Fruit fly (Drosophila melanogaster): Measurements from ENCODE around the gene C901.

C901 gene

dm6 chrX:10933776-10934175 is 33.2 kb downstream of the C901 start:
- TF ChIP-seq cnc (optimal IDR thresholded peaks at IDR 0.05) (no peak), tj (GFP tag; optimal IDR thresholded peaks at IDR 0.05) (no peak), Mnt (GFP tag; optimal IDR thresholded peaks at IDR 0.05) (no peak), CG33017 (tag; optimal IDR thresholded peaks at IDR 0.05) (no peak), CG12768 (GFP tag; optimal IDR thresholded peaks at IDR 0.05) (no peak), toe (GFP tag; optimal IDR thresholded peaks at IDR 0.05) (no peak), CG7101 (tag; optimal IDR thresholded peaks at IDR 0.05) (no peak), CG1620 (GFP tag; optimal IDR thresholded peaks at IDR 0.05) (no peak)

dm6 chrX:10932300-10932699 is 34.6 kb downstream of the C901 start:
- TF ChIP-seq CG33017 (tag; optimal IDR thresholded peaks at IDR 0.05): no peak
- TF ChIP-seq tj (GFP tag; optimal IDR thresholded peaks at IDR 0.05): no peak
- TF ChIP-seq toe (GFP tag; optimal IDR thresholded peaks at IDR 0.05): no peak
- no peak for TF ChIP-seq Crg-1 (GFP tag; optimal IDR thresholded peaks at IDR 0.05)
- no peak for TF ChIP-seq pad (GFP tag; optimal IDR thresholded peaks at IDR 0.05)

dm6 chrX:10931250-10931649 is 35.7 kb downstream of the C901 start:
- no peak for TF ChIP-seq toe (GFP tag; optimal IDR thresholded peaks at IDR 0.05)
- TF ChIP-seq cic (GFP tag; optimal IDR thresholded peaks at IDR 0.05): no peak
- TF ChIP-seq Crg-1 (GFP tag; optimal IDR thresholded peaks at IDR 0.05): no peak
- no peak for TF ChIP-seq CG14711 (tag; optimal IDR thresholded peaks at IDR 0.05)
- no peak for TF ChIP-seq CG33017 (tag; optimal IDR thresholded peaks at IDR 0.05)

- peak; percentile 50 for TF ChIP-seq CG14711 (tag; optimal IDR thresholded peaks at IDR 0.05)
- no peak for TF ChIP-seq bab1 (GFP tag; optimal IDR thresholded peaks at IDR 0.05)
- TF ChIP-seq CG1620 (GFP tag; optimal IDR thresholded peaks at IDR 0.05): no peak
- no peak for TF ChIP-seq CG7101 (tag; optimal IDR thresholded peaks at IDR 0.05)
These were observed 36.3 kb downstream of the C901 start, which contains the start of gene Myo10A for dm6 chrX:10930553-10931092. Gene Myo10A (plus strand): TSS chrX:10930840.

dm6 chrX:10929613-10930012 is 37.3 kb downstream of the C901 start:
- peak; percentile 38 for TF ChIP-seq CG14711 (tag; optimal IDR thresholded peaks at IDR 0.05)
- no peak for TF ChIP-seq pad (GFP tag; optimal IDR thresholded peaks at IDR 0.05)

dm6 chrX:10927110-10927509 is 39.8 kb downstream of the C901 start, which contains the start of gene CG2145:
Gene CG2145 (plus strand): TSS chrX:10927399.
- TF ChIP-seq bab1 (GFP tag; optimal IDR thresholded peaks at IDR 0.05) (peak; percentile 87), pad (GFP tag; optimal IDR thresholded peaks at IDR 0.05) (no peak), Mnt (GFP tag; optimal IDR thresholded peaks at IDR 0.05) (peak; percentile 76), CG7045 (GFP tag; optimal IDR thresholded peaks at IDR 0.05) (no peak), ovo (GFP tag; optimal IDR thresholded peaks at IDR 0.05) (peak; percentile 88), toe (GFP tag; optimal IDR thresholded peaks at IDR 0.05) (peak; percentile 64), Hr96 (GFP tag; optimal IDR thresholded peaks at IDR 0.05) (peak; percentile 73), CG12768 (GFP tag; optimal IDR thresholded peaks at IDR 0.05) (peak; percentile 56), CG14711 (tag; optimal IDR thresholded peaks at IDR 0.05) (peak; percentile 29), tj (GFP tag; optimal IDR thresholded peaks at IDR 0.05) (peak; percentile 60), kay (GFP tag; ENCODE audit: borderline replicate concordance) (peak; percentile 74), Clk (GFP tag; optimal IDR thresholded peaks at IDR 0.05) (peak; percentile 68), cnc (optimal IDR thresholded peaks at IDR 0.05) (no peak), CG11617 (GFP tag; optimal IDR thresholded peaks at IDR 0.05) (peak; percentile 14), CG1620 (GFP tag; optimal IDR thresholded peaks at IDR 0.05) (peak; percentile 6), Crg-1 (GFP tag; optimal IDR thresholded peaks at IDR 0.05) (no peak), CG7101 (tag; optimal IDR thresholded peaks at IDR 0.05) (peak; percentile 41), CG33017 (tag; optimal IDR thresholded peaks at IDR 0.05) (peak; percentile 31), CG5204 (GFP tag; optimal IDR thresholded peaks at IDR 0.05) (no peak), cic (GFP tag; optimal IDR thresholded peaks at IDR 0.05) (peak; percentile 76)

dm6 chrX:10926245-10926644 is 40.7 kb downstream of the C901 start:
- TF ChIP-seq CG5204 (GFP tag; optimal IDR thresholded peaks at IDR 0.05): no peak
- TF ChIP-seq CG7101 (tag; optimal IDR thresholded peaks at IDR 0.05): no peak
- TF ChIP-seq bab1 (GFP tag; optimal IDR thresholded peaks at IDR 0.05): no peak
- TF ChIP-seq ovo (GFP tag; optimal IDR thresholded peaks at IDR 0.05): no peak

- TF ChIP-seq cic (GFP tag; optimal IDR thresholded peaks at IDR 0.05) (peak; percentile 41), CG1620 (GFP tag; optimal IDR thresholded peaks at IDR 0.05) (no peak)
These were observed 43.1 kb downstream of the C901 start, which contains the start of gene v for dm6 chrX:10923711-10924281. Gene v (plus strand): TSS chrX:10923972.
